Worm (Caenorhabditis elegans): ENCODE measurements around the gene meg-2.

DNA sequence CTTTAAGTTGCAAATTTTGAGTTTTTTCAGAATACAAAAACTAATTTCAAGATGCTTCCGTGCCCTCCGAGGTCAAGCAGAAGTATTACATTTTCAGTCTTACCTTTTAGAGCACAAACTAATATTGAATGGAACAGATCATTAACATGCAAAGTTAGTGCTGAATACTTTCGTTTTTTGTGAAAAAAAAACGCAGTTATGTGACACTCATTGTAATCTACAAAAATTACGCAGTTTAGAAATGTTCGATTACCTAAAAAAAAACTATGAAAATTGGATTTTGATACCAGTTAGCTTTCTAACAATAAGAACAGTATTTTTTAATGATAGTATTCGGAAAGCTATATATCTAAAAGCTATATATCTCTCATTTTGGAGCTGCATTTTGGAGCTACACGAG, 15.9 kb upstream of the meg-2 start:
- TF ChIP-seq lin-35 (GFP tag; optimal IDR thresholded peaks at IDR 0.05) (no peak), dpl-1 (GFP tag; optimal IDR thresholded peaks at IDR 0.05) (no peak), hlh-12 (tag; optimal IDR thresholded peaks at IDR 0.05) (no peak), F57A8.1 (GFP tag; optimal IDR thresholded peaks at IDR 0.05) (no peak), egl-18 (GFP tag; IDR thresholded peaks at IDR 0.05) (no peak), nhr-90 (tag; optimal IDR thresholded peaks at IDR 0.05) (no peak)

Data from whole organism, young adult.